Fruit fly (Drosophila melanogaster): Measurements from ENCODE around the gene CG31140.
A peak's percentile ranks its signal among the peaks of the same experiment; 100 is the strongest.

CG31140 gene

DNA sequence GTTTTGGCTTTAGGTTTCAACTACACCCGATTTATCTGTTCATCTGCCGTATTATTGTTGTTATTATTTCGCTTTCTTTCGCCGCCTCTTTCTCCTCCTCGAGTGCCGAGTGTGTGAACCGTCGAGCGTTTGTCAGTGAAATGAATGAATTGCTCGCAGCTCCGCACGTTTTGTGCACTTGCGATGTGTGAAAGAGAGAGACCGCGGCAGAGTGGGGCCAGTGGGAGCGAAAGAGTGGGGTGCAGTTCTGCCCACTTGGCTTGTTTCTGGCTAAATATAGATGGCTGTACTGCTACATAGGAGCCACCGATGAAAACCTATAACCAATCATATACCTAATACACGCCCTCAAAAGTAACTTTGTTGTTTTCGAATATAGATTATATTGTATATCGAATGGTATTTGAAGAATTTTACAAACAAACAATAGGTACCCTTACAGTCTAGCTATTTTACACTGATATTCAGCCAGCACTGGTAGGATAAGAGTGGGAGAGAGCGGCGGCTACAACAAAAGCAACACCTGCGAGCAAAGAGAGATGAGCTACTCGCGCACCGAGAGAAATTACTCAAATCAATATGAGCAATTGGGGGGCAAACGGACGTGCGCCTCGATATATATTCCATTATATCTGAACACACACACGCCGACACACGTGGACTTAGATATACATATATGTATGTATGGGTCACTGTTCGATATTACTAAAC is 43.6 kb downstream of the CG31140 start (continued):
- TF ChIP-seq Hmr (GFP tag; optimal IDR thresholded peaks at IDR 0.05) (no peak), maf-S (GFP tag; optimal IDR thresholded peaks at IDR 0.05) (no peak), CG10321 (GFP tag; IDR thresholded peaks at IDR 0.05) (no peak), CG17568 (GFP tag; optimal IDR thresholded peaks at IDR 0.05) (no peak), Six4 (GFP tag; optimal IDR thresholded peaks at IDR 0.05) (no peak), wdn (GFP tag; IDR thresholded peaks at IDR 0.05) (peak; percentile 47; the same call in 1 of the 2 replicates), Vsx1 (GFP tag; optimal IDR thresholded peaks at IDR 0.05) (no peak), lov (optimal IDR thresholded peaks at IDR 0.05) (no peak), lov (GFP tag; IDR thresholded peaks at IDR 0.05) (no peak), fru (optimal IDR thresholded peaks at IDR 0.05) (no peak), fd3F (GFP tag; optimal IDR thresholded peaks at IDR 0.05) (no peak), CG31365 (tag; optimal IDR thresholded peaks at IDR 0.05) (peak; percentile 20), ERR (GFP tag; optimal IDR thresholded peaks at IDR 0.05) (no peak), Gug (GFP tag; IDR thresholded peaks at IDR 0.05) (no peak), jigr1 (GFP tag; IDR thresholded peaks at IDR 0.05) (no peak), HLH54F (GFP tag; optimal IDR thresholded peaks at IDR 0.05) (no peak), kah (GFP tag; optimal IDR thresholded peaks at IDR 0.05) (no peak), bigmax (GFP tag; optimal IDR thresholded peaks at IDR 0.05) (no peak), Doc3 (GFP tag; IDR thresholded peaks at IDR 0.05; ENCODE audit: partially characterized antibody) (no peak), Rfx (GFP tag; IDR thresholded peaks at IDR 0.05) (peak; percentile 47), CG8388 (GFP tag; optimal IDR thresholded peaks at IDR 0.05) (no peak), tin (GFP tag; optimal IDR thresholded peaks at IDR 0.05) (no peak), row (GFP tag; IDR thresholded peaks at IDR 0.05) (peak; percentile 94), ftz-f1 (GFP tag; optimal IDR thresholded peaks at IDR 0.05) (no peak), CG2712 (tag; optimal IDR thresholded peaks at IDR 0.05) (no peak), CG33213 (GFP tag; optimal IDR thresholded peaks at IDR 0.05) (no peak), CG5180 (GFP tag; optimal IDR thresholded peaks at IDR 0.05) (no peak), CG18599 (GFP tag; optimal IDR thresholded peaks at IDR 0.05) (no peak), CG15514 (GFP tag; optimal IDR thresholded peaks at IDR 0.05) (peak; percentile 8), CG6683 (GFP tag; optimal IDR thresholded peaks at IDR 0.05) (no peak), Hmx (GFP tag; optimal IDR thresholded peaks at IDR 0.05) (no peak), CG7786 (GFP tag; optimal IDR thresholded peaks at IDR 0.05) (no peak), dmrt99B (tag; optimal IDR thresholded peaks at IDR 0.05) (peak; percentile 11), Sry-δ (GFP tag; optimal IDR thresholded peaks at IDR 0.05) (no peak), CG12104 (GFP tag; optimal IDR thresholded peaks at IDR 0.05) (no peak), pum (GFP tag; optimal IDR thresholded peaks at IDR 0.05) (no peak), gce (GFP tag; IDR thresholded peaks at IDR 0.05) (no peak), CHES-1-like (GFP tag; optimal IDR thresholded peaks at IDR 0.05) (no peak), gcm (GFP tag; optimal IDR thresholded peaks at IDR 0.05) (peak; percentile 3), CG6813 (GFP tag; optimal IDR thresholded peaks at IDR 0.05) (no peak), aop (GFP tag; IDR thresholded peaks at IDR 0.05) (no peak), CG11504 (tag; optimal IDR thresholded peaks at IDR 0.05) (peak; percentile 21), CG12769 (tag; optimal IDR thresholded peaks at IDR 0.05) (peak; percentile 2), Myb (GFP tag; optimal IDR thresholded peaks at IDR 0.05) (no peak), CG7928 (GFP tag; optimal IDR thresholded peaks at IDR 0.05) (no peak), HLHmδ (GFP tag; optimal IDR thresholded peaks at IDR 0.05) (no peak), trh (GFP tag; optimal IDR thresholded peaks at IDR 0.05) (no peak), h (optimal IDR thresholded peaks at IDR 0.05) (no peak), CG5245 (GFP tag; optimal IDR thresholded peaks at IDR 0.05) (no peak), salm (tag; optimal IDR thresholded peaks at IDR 0.05) (no peak), lab (GFP tag; optimal IDR thresholded peaks at IDR 0.05) (peak; percentile 42)

Data from whole organism, embryonic.